Fruit fly (Drosophila melanogaster) whole organism, pupa: ENCODE measurements around the gene Pli.
A peak's percentile ranks its signal among the peaks of the same experiment; 100 is the strongest.

Experiments
- CG10348 ChIP-seq: fragments of 200-800 bp; sonication (Bioruptor generic); IDR thresholded peaks from 2 replicates; pipeline ENCODE4 v1.3.6; 2022; ENCODE audit warnings: missing biosample characterization, missing genetic modification characterization
- CG12605 ChIP-seq: fragments of 200-800 bp; sonication (Bioruptor generic); IDR thresholded peaks from 2 replicates; pipeline ENCODE4 v1.3.6; 2022; ENCODE audit warnings: missing biosample characterization, missing genetic modification characterization
- CG13204 ChIP-seq: fragments of 200-800 bp; sonication (Bioruptor generic); optimal IDR thresholded peaks from 2 replicates; lab custom pipeline; 2018; ENCODE audit warnings: missing biosample characterization, mild to moderate bottlenecking, missing genetic modification characterization, moderate library complexity
- CG14655 ChIP-seq: fragments of 200-800 bp; sonication (Bioruptor generic); optimal IDR thresholded peaks from 3 replicates; lab custom pipeline; 2017; ENCODE audit warnings: mild to moderate bottlenecking, missing biosample characterization, missing genetic modification reagents, missing genetic modification characterization
- CG15710 ChIP-seq: fragments of 200-800 bp; sonication (Bioruptor generic); optimal IDR thresholded peaks from 2 replicates; lab custom pipeline; 2018; ENCODE audit warnings: missing biosample characterization, mild to moderate bottlenecking, missing genetic modification characterization, moderate library complexity
- CG17806 ChIP-seq: fragments of 200-800 bp; sonication (Bioruptor generic); optimal IDR thresholded peaks from 2 replicates; lab custom pipeline; 2018; ENCODE audit warnings: missing biosample characterization, mild to moderate bottlenecking, missing genetic modification characterization, moderate library complexity
- CG32121 ChIP-seq: fragments of 200-800 bp; sonication (Bioruptor generic); IDR thresholded peaks from 2 replicates; pipeline ENCODE4 v1.3.6; 2022; ENCODE audit warnings: missing biosample characterization, missing genetic modification characterization
- CG34367 ChIP-seq: fragments of 200-800 bp; sonication (Bioruptor generic); optimal IDR thresholded peaks from 2 replicates; lab custom pipeline; 2018; ENCODE audit warnings: missing biosample characterization, mild to moderate bottlenecking, missing genetic modification characterization
- CG4496 ChIP-seq: fragments of 200-800 bp; sonication (Bioruptor generic); IDR thresholded peaks from 3 replicates; pipeline ENCODE4 v1.3.6; 2022; ENCODE audit warnings: missing biosample characterization, missing genetic modification characterization
- CG8159 ChIP-seq: fragments of 200-800 bp; sonication (Bioruptor generic); optimal IDR thresholded peaks from 3 replicates; lab custom pipeline; 2018; ENCODE audit warnings: missing biosample characterization, mild to moderate bottlenecking, missing genetic modification characterization, moderate library complexity
- CG8301 ChIP-seq: fragments of 200-800 bp; sonication (Bioruptor generic); optimal IDR thresholded peaks from 2 replicates; lab custom pipeline; 2018; ENCODE audit warnings: missing biosample characterization, mild to moderate bottlenecking, missing genetic modification characterization
- CG9948 ChIP-seq: fragments of 200-800 bp; sonication (Bioruptor generic); optimal IDR thresholded peaks from 2 replicates; lab custom pipeline; 2018; ENCODE audit warnings: missing biosample characterization, mild to moderate bottlenecking, missing genetic modification characterization, moderate library complexity
- D1 ChIP-seq: fragments of 200-800 bp; sonication (Bioruptor generic); optimal IDR thresholded peaks from 2 replicates; lab custom pipeline; 2018; ENCODE audit warnings: missing biosample characterization, mild to moderate bottlenecking, missing genetic modification characterization, moderate library complexity
- EcR ChIP-seq: fragments of 200-800 bp; sonication (Bioruptor generic); optimal IDR thresholded peaks from 3 replicates; lab custom pipeline; 2019; ENCODE audit warnings: missing biosample characterization, missing genetic modification characterization, mild to moderate bottlenecking, moderate library complexity, missing genetic modification reagents
- Ets98B ChIP-seq: fragments of 200-800 bp; sonication (Bioruptor generic); IDR thresholded peaks from 2 replicates; pipeline ENCODE4 v1.3.6; 2022; ENCODE audit warnings: missing biosample characterization, missing genetic modification characterization
- Pif1A ChIP-seq: fragments of 200-800 bp; sonication (Bioruptor generic); optimal IDR thresholded peaks from 3 replicates; lab custom pipeline; 2016; ENCODE audit warnings: missing biosample characterization, missing genetic modification characterization
- Pif1B ChIP-seq: fragments of 200-800 bp; sonication (Bioruptor generic); optimal IDR thresholded peaks from 3 replicates; lab custom pipeline; 2016; ENCODE audit warnings: missing biosample characterization, missing genetic modification characterization
- Snoo ChIP-seq: fragments of 200-800 bp; sonication (Bioruptor generic); optimal IDR thresholded peaks from 3 replicates; lab custom pipeline; 2017; ENCODE audit warnings: missing biosample characterization, mild to moderate bottlenecking, missing genetic modification characterization, inconsistent platforms
- fd96Ca ChIP-seq: fragments of 200-800 bp; sonication (Bioruptor generic); IDR thresholded peaks from 3 replicates; pipeline ENCODE4 v1.3.6; 2022; ENCODE audit warnings: missing biosample characterization, missing genetic modification characterization
- gl ChIP-seq: fragments of 200-800 bp; sonication (Bioruptor generic); optimal IDR thresholded peaks from 2 replicates; lab custom pipeline; 2018; ENCODE audit warnings: missing biosample characterization, mild to moderate bottlenecking, missing genetic modification characterization
- rn ChIP-seq: fragments of 200-800 bp; sonication (Bioruptor generic); IDR thresholded peaks from 2 replicates; pipeline ENCODE4 v1.3.6; 2022; ENCODE audit warnings: missing biosample characterization, missing genetic modification characterization

Gene Pli

DNA sequence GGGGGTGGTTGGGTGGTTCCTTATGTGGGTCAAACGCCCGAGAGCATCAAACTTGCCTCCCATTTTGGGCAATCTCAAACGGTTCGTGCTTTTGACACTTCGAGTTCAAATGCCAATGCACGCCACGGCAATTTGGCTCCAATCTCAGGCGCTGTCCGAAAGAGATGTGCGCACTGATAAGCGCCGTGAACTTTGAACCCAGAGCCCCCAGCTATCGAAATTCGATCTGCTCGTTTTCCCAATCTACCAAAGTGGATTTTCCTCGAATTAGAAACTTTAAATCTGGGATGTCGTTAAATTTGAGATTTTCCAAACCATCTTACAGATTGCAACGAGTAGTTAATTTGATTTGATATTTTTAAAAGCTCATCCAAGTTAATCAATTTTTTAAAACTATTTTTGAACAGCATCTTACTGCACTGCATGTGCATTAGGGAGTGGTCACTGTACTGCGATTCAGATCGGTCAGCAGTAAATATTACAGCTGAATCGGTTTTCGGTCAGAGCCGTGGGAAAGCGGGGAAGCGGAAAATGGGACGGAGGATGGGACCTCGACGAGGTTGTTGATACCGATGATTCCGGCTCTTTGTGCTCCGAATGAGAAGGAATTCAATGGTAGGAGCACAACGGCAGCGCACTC is 5.6 kb downstream of the Pli start:
- no peak for TF ChIP-seq CG9948 (tag; lab: Kevin White, UChicago)
- no peak for TF ChIP-seq D1 (tag; lab: Kevin White, UChicago)
- peak; percentile 67 for TF ChIP-seq EcR (GFP tag; lab: Kevin White, UChicago)

DNA sequence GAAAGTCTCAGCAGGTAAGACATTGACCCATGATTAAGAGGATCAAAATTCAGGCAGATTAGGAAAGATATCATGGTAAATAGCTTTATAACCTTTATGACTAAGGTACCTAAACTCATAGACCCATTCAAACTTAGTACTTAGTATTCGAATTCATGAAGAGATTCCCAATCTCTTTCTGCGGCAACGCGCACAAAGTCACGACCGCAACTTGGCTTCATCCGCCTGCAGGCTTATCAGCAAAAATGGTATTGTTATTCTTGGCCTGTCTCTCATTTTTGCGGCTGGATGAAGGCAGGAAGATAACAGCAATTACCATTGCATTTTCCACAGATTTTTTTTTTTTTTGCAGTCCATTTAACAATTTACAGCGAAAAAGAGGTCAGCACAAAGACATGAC is 9.6 kb downstream of the Pli start:
- TF ChIP-seq CG34367 (tag; lab: Kevin White, UChicago): no peak
- no peak for TF ChIP-seq CG9948 (tag; lab: Kevin White, UChicago)
- no peak for TF ChIP-seq CG13204
- TF ChIP-seq CG32121 (GFP tag; lab: Robert Waterston, UW): no peak
- no peak for TF ChIP-seq gl (tag; lab: Kevin White, UChicago)
- TF ChIP-seq CG4496 (GFP tag; lab: Robert Waterston, UW): no peak
- TF ChIP-seq fd96Ca (GFP tag; lab: Robert Waterston, UW): no peak
- TF ChIP-seq CG10348 (GFP tag; lab: Robert Waterston, UW): no peak

DNA sequence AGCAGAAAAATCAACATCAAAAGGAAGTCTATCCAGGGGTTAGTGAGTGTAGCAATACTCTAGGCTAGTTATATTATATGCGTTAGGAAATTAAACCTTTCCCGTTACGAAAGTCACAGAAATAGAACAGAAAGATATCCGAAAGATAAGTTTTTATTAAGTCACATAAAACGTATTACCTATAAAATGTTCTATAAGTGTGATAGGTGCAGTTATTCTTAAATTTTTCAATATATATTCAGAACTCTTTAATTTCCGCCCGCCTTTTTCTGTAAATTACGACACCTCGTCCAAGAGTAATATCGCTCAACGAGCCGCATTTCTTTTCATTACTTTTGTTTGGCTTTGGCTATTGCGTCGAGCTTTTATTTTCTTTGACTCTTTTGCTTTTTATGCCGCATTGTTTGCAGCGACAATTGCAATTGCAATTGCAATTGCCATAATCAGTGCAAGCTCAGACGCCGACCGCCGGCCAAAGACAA is 11.5 kb downstream of the Pli start:
- 0 out of 3 replicates have a peak, but pooled peaks have one; percentile 14 for TF ChIP-seq fd96Ca (GFP tag; lab: Robert Waterston, UW)
- TF ChIP-seq CG8301 (tag; lab: Kevin White, UChicago): peak; percentile 80
- peak; percentile 69 for TF ChIP-seq CG17806 (tag; lab: Kevin White, UChicago)
- peak; percentile 80 for TF ChIP-seq CG8159 (tag; lab: Kevin White, UChicago)
- no peak for TF ChIP-seq Ets98B
- no peak for TF ChIP-seq Pif1B (GFP tag; lab: Kevin White, UChicago)
- TF ChIP-seq Pif1A (GFP tag; lab: Kevin White, UChicago): peak; percentile 41
- TF ChIP-seq CG14655 (GFP tag; lab: Kevin White, UChicago): peak; percentile 81
- peak; percentile 52 for TF ChIP-seq CG34367 (tag; lab: Kevin White, UChicago)
- peak; percentile 73 for TF ChIP-seq CG15710 (tag; lab: Kevin White, UChicago)
- peak; percentile 57 for TF ChIP-seq D1 (tag; lab: Kevin White, UChicago)
- TF ChIP-seq gl (tag; lab: Kevin White, UChicago): no peak
- peak; percentile 70 for TF ChIP-seq CG9948 (tag; lab: Kevin White, UChicago)
- TF ChIP-seq CG32121 (GFP tag; lab: Robert Waterston, UW): no peak
- TF ChIP-seq, all 21 proteins: peak for 10

DNA sequence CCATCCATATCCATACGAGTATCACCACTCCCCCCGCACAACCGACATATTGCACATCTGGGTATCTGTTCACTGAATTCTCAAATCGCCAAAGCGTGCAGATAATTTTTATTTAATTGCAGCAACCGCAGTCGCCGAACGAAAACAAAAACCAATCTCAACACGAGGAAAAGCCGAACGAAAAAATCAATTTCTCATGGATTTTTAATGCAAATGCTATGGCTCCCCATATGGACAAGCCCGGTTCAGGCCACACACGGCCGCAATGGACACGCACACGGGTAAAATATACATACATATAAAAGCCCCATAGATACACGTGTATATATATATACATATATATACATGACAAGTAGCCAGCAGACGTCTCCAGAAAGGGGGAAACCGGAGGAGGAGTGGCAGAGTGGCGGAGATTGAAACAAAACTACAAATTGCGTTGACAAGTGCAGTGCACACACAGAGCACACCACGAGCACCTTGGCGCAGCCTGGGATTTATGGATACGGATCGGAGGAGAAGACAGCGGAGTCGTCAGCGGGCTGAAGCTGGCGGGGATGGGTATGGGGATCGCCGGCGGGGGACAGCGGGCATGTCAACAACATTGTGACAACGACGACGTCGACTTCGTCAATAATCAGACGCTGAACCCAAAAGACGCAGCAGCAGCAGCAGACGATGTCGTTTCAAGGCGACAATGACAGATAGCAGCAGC is 12.1 kb downstream of the Pli start:
- TF ChIP-seq CG8301 (tag; lab: Kevin White, UChicago): no peak
- TF ChIP-seq Ets98B: peak; percentile 22; the same call in 1 of the 2 replicates
- peak; percentile 98 for TF ChIP-seq EcR (GFP tag; lab: Kevin White, UChicago)
- TF ChIP-seq CG32121 (GFP tag; lab: Robert Waterston, UW): no peak
- TF ChIP-seq Snoo (tag; lab: Kevin White, UChicago): peak; percentile 24
- TF ChIP-seq gl (tag; lab: Kevin White, UChicago): no peak
- no peak for TF ChIP-seq CG14655 (GFP tag; lab: Kevin White, UChicago)
- TF ChIP-seq CG13204: peak; percentile 87

- TF ChIP-seq gl (tag; lab: Kevin White, UChicago): no peak
- no peak for TF ChIP-seq Pif1B (GFP tag; lab: Kevin White, UChicago)
- no peak for TF ChIP-seq CG10348 (GFP tag; lab: Robert Waterston, UW)
- TF ChIP-seq Snoo (tag; lab: Kevin White, UChicago): no peak
- no peak for TF ChIP-seq EcR (GFP tag; lab: Kevin White, UChicago)
- TF ChIP-seq Pif1A (GFP tag; lab: Kevin White, UChicago): no peak
- TF ChIP-seq CG4496 (GFP tag; lab: Robert Waterston, UW): no peak
- no peak for TF ChIP-seq CG13204
- no peak for TF ChIP-seq rn (GFP tag; lab: Robert Waterston, UW)
- no peak for TF ChIP-seq Ets98B
- no peak for TF ChIP-seq fd96Ca (GFP tag; lab: Robert Waterston, UW)
- TF ChIP-seq CG8159 (tag; lab: Kevin White, UChicago): no peak
- TF ChIP-seq CG8301 (tag; lab: Kevin White, UChicago): no peak
- TF ChIP-seq CG9948 (tag; lab: Kevin White, UChicago): no peak
- no peak for TF ChIP-seq CG12605 (GFP tag; lab: Robert Waterston, UW)
- no peak for TF ChIP-seq D1 (tag; lab: Kevin White, UChicago)
- no peak for TF ChIP-seq CG15710 (tag; lab: Kevin White, UChicago)
- no peak for TF ChIP-seq CG32121 (GFP tag; lab: Robert Waterston, UW)
- TF ChIP-seq CG17806 (tag; lab: Kevin White, UChicago): no peak
- TF ChIP-seq CG34367 (tag; lab: Kevin White, UChicago): no peak
- TF ChIP-seq, all 21 proteins: peak for 0
Measured at dm6 chr3R:23876699-23877098, 13.2 kb downstream of the Pli start.

- TF ChIP-seq EcR (GFP tag; lab: Kevin White, UChicago) (no peak), rn (GFP tag; lab: Robert Waterston, UW) (no peak), fd96Ca (GFP tag; lab: Robert Waterston, UW) (no peak)
Measured at dm6 chr3R:23874752-23875151, 15.1 kb downstream of the Pli start.
